In the genomic region with DNA sequence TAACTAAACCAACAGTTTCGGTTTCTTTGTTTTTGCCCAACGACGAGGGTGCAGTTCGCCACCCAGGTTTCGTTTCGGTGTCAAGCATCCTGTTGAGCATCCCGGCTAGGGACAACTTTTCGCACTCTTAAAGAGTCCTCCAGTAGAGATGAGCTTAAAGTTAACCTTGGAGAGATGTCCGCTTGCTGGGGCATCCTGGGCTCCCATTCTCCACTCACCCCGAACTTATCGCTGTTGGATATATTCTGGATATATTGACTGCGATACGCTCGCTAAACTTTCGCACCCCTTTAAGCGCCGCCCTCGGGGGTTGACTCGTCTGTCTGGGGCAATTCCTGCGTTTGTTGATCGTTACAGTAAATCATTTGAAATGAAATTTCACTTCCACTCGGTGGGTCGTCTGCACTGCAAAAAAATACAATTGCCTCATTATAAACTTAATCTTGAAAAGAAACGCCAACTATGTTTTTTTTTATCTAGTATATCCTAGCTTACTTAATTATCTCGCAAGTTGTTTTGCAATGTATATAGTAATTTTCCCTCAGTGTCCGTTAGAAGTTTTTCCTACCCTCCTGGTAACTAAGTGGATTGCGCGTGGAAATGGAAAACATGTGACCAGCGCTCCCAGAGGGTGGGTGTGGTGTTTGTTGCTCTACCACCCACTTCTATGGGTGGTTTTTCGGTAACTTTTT, we compare ENCODE assay signal across 1 fruit fly cellular context.
A peak's percentile ranks its signal among the peaks of the same experiment; 100 is the strongest.
TF ChIP-seq lines count a peak whose summit lies in the region.

No protein-coding gene starts in this region.

TF ChIP-seq in whole organism, embryonic, 481 proteins besides CTCF, POLR2A, EP300 and RAD21 (continued from another document and continues in another):
- TF ChIP-seq pros (GFP tag; optimal IDR thresholded peaks at IDR 0.05; lab: Kevin White, UChicago) (peak; percentile 89), otp (GFP tag; IDR thresholded peaks at IDR 0.05; lab: Robert Waterston, UW) (peak; percentile 75), HLHmδ (GFP tag; optimal IDR thresholded peaks at IDR 0.05; lab: Kevin White, UChicago) (no peak), Stat92E (GFP tag; optimal IDR thresholded peaks at IDR 0.05; lab: Kevin White, UChicago) (no peak), NC2α (GFP tag; optimal IDR thresholded peaks at IDR 0.05; lab: Kevin White, UChicago) (peak; percentile 73), dpn (GFP tag; optimal IDR thresholded peaks at IDR 0.05; lab: Kevin White, UChicago) (peak; percentile 74 to 77), CG17802 (tag; optimal IDR thresholded peaks at IDR 0.05; lab: Kevin White, UChicago) (peak; percentile 15), Camta (GFP tag; optimal IDR thresholded peaks at IDR 0.05; lab: Kevin White, UChicago) (peak; percentile 70), nerfin-2 (GFP tag; IDR thresholded peaks at IDR 0.05; lab: Robert Waterston, UW; ENCODE audit: partially characterized antibody) (no peak), D19A (tag; optimal IDR thresholded peaks at IDR 0.05; lab: Kevin White, UChicago) (peak; percentile 36), CG3065 (GFP tag; optimal IDR thresholded peaks at IDR 0.05; lab: Kevin White, UChicago) (no peak), h (optimal IDR thresholded peaks at IDR 0.05; lab: Kevin White, UChicago) (no peak), eyg (GFP tag; optimal IDR thresholded peaks at IDR 0.05; lab: Kevin White, UChicago) (peak; percentile 73), her (GFP tag; optimal IDR thresholded peaks at IDR 0.05; lab: Kevin White, UChicago) (peak; percentile 62), dmrt99B (tag; optimal IDR thresholded peaks at IDR 0.05; lab: Kevin White, UChicago) (peak; percentile 83), CG5953 (GFP tag; IDR thresholded peaks at IDR 0.05; lab: Robert Waterston, UW) (peak; percentile 64; the same call in 1 of the 2 replicates), CG5180 (GFP tag; optimal IDR thresholded peaks at IDR 0.05; lab: Kevin White, UChicago) (peak; percentile 16), tup (GFP tag; optimal IDR thresholded peaks at IDR 0.05; lab: Kevin White, UChicago) (peak; percentile 65), Rfx (GFP tag; IDR thresholded peaks at IDR 0.05; lab: Robert Waterston, UW) (peak; percentile 85), CG34376 (GFP tag; optimal IDR thresholded peaks at IDR 0.05; lab: Kevin White, UChicago) (peak; percentile 46), Dp (GFP tag; optimal IDR thresholded peaks at IDR 0.05; lab: Kevin White, UChicago) (no peak), Hr3 (GFP tag; optimal IDR thresholded peaks at IDR 0.05; lab: Kevin White, UChicago) (peak; percentile 76), btn (GFP tag; optimal IDR thresholded peaks at IDR 0.05; lab: Kevin White, UChicago) (peak; percentile 79), corto (GFP tag; optimal IDR thresholded peaks at IDR 0.05; lab: Kevin White, UChicago) (no peak), CG17359 (tag; optimal IDR thresholded peaks at IDR 0.05; lab: Kevin White, UChicago) (peak; percentile 89), wdn (GFP tag; IDR thresholded peaks at IDR 0.05; lab: Robert Waterston, UW) (peak; percentile 66), sd (tag; optimal IDR thresholded peaks at IDR 0.05; lab: Kevin White, UChicago) (peak; percentile 63), run (tag; optimal IDR thresholded peaks at IDR 0.05; lab: Kevin White, UChicago) (peak; percentile 61), CG11696 (GFP tag; IDR thresholded peaks at IDR 0.05; lab: Robert Waterston, UW) (peak; percentile 76), ems (GFP tag; optimal IDR thresholded peaks at IDR 0.05; lab: Kevin White, UChicago) (peak; percentile 82), CkIIα-i1 (GFP tag; IDR thresholded peaks at IDR 0.05; lab: Robert Waterston, UW) (no peak), chn (GFP tag; optimal IDR thresholded peaks at IDR 0.05; lab: Kevin White, UChicago) (peak; percentile 70), crp (GFP tag; optimal IDR thresholded peaks at IDR 0.05; lab: Kevin White, UChicago) (peak in 1 of 2 experiments; percentile 34), NK7.1 (GFP tag; optimal IDR thresholded peaks at IDR 0.05; lab: Kevin White, UChicago) (peak; percentile 76), CG6683 (GFP tag; optimal IDR thresholded peaks at IDR 0.05; lab: Kevin White, UChicago) (peak; percentile 66), CG10959 (GFP tag; IDR thresholded peaks at IDR 0.05; lab: Robert Waterston, UW) (peak; percentile 59), sens-2 (GFP tag; IDR thresholded peaks at IDR 0.05; lab: Robert Waterston, UW) (peak; percentile 56; the same call in 1 of the 2 replicates), NfI (GFP tag; optimal IDR thresholded peaks at IDR 0.05; lab: Kevin White, UChicago) (peak; percentile 76), CG4730 (GFP tag; IDR thresholded peaks at IDR 0.05; lab: Robert Waterston, UW) (peak; percentile 63; the same call in 1 of the 2 replicates), CG5245 (GFP tag; optimal IDR thresholded peaks at IDR 0.05; lab: Kevin White, UChicago) (peak; percentile 27), CG4617 (GFP tag; optimal IDR thresholded peaks at IDR 0.05; lab: Kevin White, UChicago; ENCODE audit: borderline replicate concordance) (no peak), Ptx1 (GFP tag; IDR thresholded peaks at IDR 0.05; lab: Robert Waterston, UW) (peak; percentile 88), CG16815 (GFP tag; optimal IDR thresholded peaks at IDR 0.05; lab: Kevin White, UChicago) (peak; percentile 45), CG15696 (tag; optimal IDR thresholded peaks at IDR 0.05; lab: Kevin White, UChicago) (peak; percentile 45), Spps (tag; optimal IDR thresholded peaks at IDR 0.05; lab: Kevin White, UChicago) (peak; percentile 52), fd64A (GFP tag; optimal IDR thresholded peaks at IDR 0.05; lab: Kevin White, UChicago) (no peak), cad (GFP tag; optimal IDR thresholded peaks at IDR 0.05; lab: Kevin White, UChicago) (no peak), luna (GFP tag; optimal IDR thresholded peaks at IDR 0.05; lab: Kevin White, UChicago) (no peak), esg (GFP tag; conservative IDR thresholded peaks at IDR 0.05; lab: Robert Waterston, UW) (peak; percentile 76), CG2712 (tag; optimal IDR thresholded peaks at IDR 0.05; lab: Kevin White, UChicago) (peak; percentile 85), CG15073 (GFP tag; optimal IDR thresholded peaks at IDR 0.05; lab: Kevin White, UChicago) (no peak), CG11093 (GFP tag; IDR thresholded peaks at IDR 0.05; lab: Robert Waterston, UW) (peak; percentile 67), hb (GFP tag; IDR thresholded peaks at IDR 0.05; lab: Robert Waterston, UW; ENCODE audit: partially characterized antibody) (no peak), Blimp-1 (GFP tag; optimal IDR thresholded peaks at IDR 0.05; lab: Kevin White, UChicago) (peak; percentile 67), CG17912 (GFP tag; optimal IDR thresholded peaks at IDR 0.05; lab: Kevin White, UChicago) (no peak), Atf3 (GFP tag; optimal IDR thresholded peaks at IDR 0.05; lab: Kevin White, UChicago) (peak; percentile 63), CG16863 (GFP tag; optimal IDR thresholded peaks at IDR 0.05; lab: Kevin White, UChicago) (peak; percentile 80), CG17612 (GFP tag; IDR thresholded peaks at IDR 0.05; lab: Robert Waterston, UW) (0 out of 2 replicates have a peak, but pooled peaks have one; percentile 16), lilli (GFP tag; optimal IDR thresholded peaks at IDR 0.05; lab: Kevin White, UChicago) (peak; percentile 80), CG8089 (GFP tag; optimal IDR thresholded peaks at IDR 0.05; lab: Kevin White, UChicago) (peak; percentile 53), gsb (GFP tag; IDR thresholded peaks at IDR 0.05; lab: Robert Waterston, UW) (peak; percentile 66; the same call in 1 of the 2 replicates), salm (tag; optimal IDR thresholded peaks at IDR 0.05; lab: Kevin White, UChicago) (peak; percentile 60), CG17568 (GFP tag; optimal IDR thresholded peaks at IDR 0.05; lab: Kevin White, UChicago) (peak; percentile 65), CG11398 (GFP tag; optimal IDR thresholded peaks at IDR 0.05; lab: Kevin White, UChicago) (peak; percentile 70), gt (GFP tag; IDR thresholded peaks at IDR 0.05; lab: Robert Waterston, UW) (0 out of 2 replicates have a peak, but pooled peaks have one; percentile 42), MESR4 (GFP tag; optimal IDR thresholded peaks at IDR 0.05; lab: Kevin White, UChicago) (peak; percentile 7), Hand (GFP tag; optimal IDR thresholded peaks at IDR 0.05; lab: Kevin White, UChicago) (peak; percentile 72), CG6654 (GFP tag; optimal IDR thresholded peaks at IDR 0.05; lab: Kevin White, UChicago) (no peak), nau (GFP tag; optimal IDR thresholded peaks at IDR 0.05; lab: Kevin White, UChicago) (peak; percentile 53), Bteb2 (GFP tag; optimal IDR thresholded peaks at IDR 0.05; lab: Kevin White, UChicago) (peak; percentile 71), ab (GFP tag; optimal IDR thresholded peaks at IDR 0.05; lab: Kevin White, UChicago) (no peak), CG3281 (GFP tag; optimal IDR thresholded peaks at IDR 0.05; lab: Kevin White, UChicago) (peak; percentile 69), CG10543 (GFP tag; optimal IDR thresholded peaks at IDR 0.05; lab: Kevin White, UChicago) (peak; percentile 60), Taf1 (GFP tag; IDR thresholded peaks at IDR 0.05; lab: Robert Waterston, UW) (peak; percentile 51; the same call in 1 of the 2 replicates), HLH54F (GFP tag; optimal IDR thresholded peaks at IDR 0.05; lab: Kevin White, UChicago) (peak; percentile 69), Ssrp (tag; optimal IDR thresholded peaks at IDR 0.05; lab: Kevin White, UChicago) (peak; percentile 70), scrt (GFP tag; optimal IDR thresholded peaks at IDR 0.05; lab: Kevin White, UChicago) (peak; percentile 78), jumu (GFP tag; optimal IDR thresholded peaks at IDR 0.05; lab: Kevin White, UChicago) (peak; percentile 79), ewg (GFP tag; optimal IDR thresholded peaks at IDR 0.05; lab: Kevin White, UChicago) (peak; percentile 78), CG3847 (GFP tag; IDR thresholded peaks at IDR 0.05; lab: Robert Waterston, UW) (peak; percentile 71), seq (GFP tag; IDR thresholded peaks at IDR 0.05; lab: Robert Waterston, UW) (peak; percentile 89), CG33213 (GFP tag; optimal IDR thresholded peaks at IDR 0.05; lab: Kevin White, UChicago) (peak; percentile 62), gcm (GFP tag; optimal IDR thresholded peaks at IDR 0.05; lab: Kevin White, UChicago) (peak; percentile 75), CG6689 (GFP tag; IDR thresholded peaks at IDR 0.05; lab: Robert Waterston, UW) (peak; percentile 82), CG2678 (tag; optimal IDR thresholded peaks at IDR 0.05; lab: Kevin White, UChicago) (peak; percentile 90), Sox102F (GFP tag; optimal IDR thresholded peaks at IDR 0.05; lab: Kevin White, UChicago) (peak; percentile 83), Poxn (GFP tag; IDR thresholded peaks at IDR 0.05; lab: Robert Waterston, UW) (no peak), Ada2b (GFP tag; IDR thresholded peaks at IDR 0.05; lab: Robert Waterston, UW) (peak; percentile 64), chm (GFP tag; IDR thresholded peaks at IDR 0.05; lab: Robert Waterston, UW) (peak; percentile 69), Xrp1 (GFP tag; IDR thresholded peaks at IDR 0.05; lab: Robert Waterston, UW) (peak; percentile 93), CG31441 (GFP tag; IDR thresholded peaks at IDR 0.05; lab: Robert Waterston, UW) (peak; percentile 86), wek (GFP tag; optimal IDR thresholded peaks at IDR 0.05; lab: Kevin White, UChicago) (peak; percentile 35), CG3838 (GFP tag; optimal IDR thresholded peaks at IDR 0.05; lab: Kevin White, UChicago) (no peak), Aef1 (GFP tag; IDR thresholded peaks at IDR 0.05; lab: Robert Waterston, UW) (peak; percentile 76), CG2120 (GFP tag; optimal IDR thresholded peaks at IDR 0.05; lab: Kevin White, UChicago) (peak; percentile 85), en (GFP tag; optimal IDR thresholded peaks at IDR 0.05; lab: Kevin White, UChicago) (peak; percentile 62), oc (tag; optimal IDR thresholded peaks at IDR 0.05; lab: Kevin White, UChicago) (peak; percentile 82), sc (optimal IDR thresholded peaks at IDR 0.05; lab: Kevin White, UChicago) (no peak), sc (GFP tag; optimal IDR thresholded peaks at IDR 0.05; lab: Kevin White, UChicago) (peak; percentile 56), CG3995 (GFP tag; optimal IDR thresholded peaks at IDR 0.05; lab: Kevin White, UChicago) (no peak), usp (GFP tag; optimal IDR thresholded peaks at IDR 0.05; lab: Kevin White, UChicago) (no peak), Rx (GFP tag; IDR thresholded peaks at IDR 0.05; lab: Robert Waterston, UW) (peak; percentile 78), dysf (GFP tag; IDR thresholded peaks at IDR 0.05; lab: Robert Waterston, UW) (peak; percentile 87), CG11085 (GFP tag; IDR thresholded peaks at IDR 0.05; lab: Robert Waterston, UW) (peak; percentile 71; the same call in 1 of the 2 replicates), CG11504 (tag; optimal IDR thresholded peaks at IDR 0.05; lab: Kevin White, UChicago) (peak; percentile 69), CG13123 (GFP tag; optimal IDR thresholded peaks at IDR 0.05; lab: Kevin White, UChicago) (peak; percentile 17), CG4404 (GFP tag; IDR thresholded peaks at IDR 0.05; lab: Robert Waterston, UW) (peak; percentile 68), CG30403 (GFP tag; optimal IDR thresholded peaks at IDR 0.05; lab: Kevin White, UChicago) (peak; percentile 78), Myb (GFP tag; optimal IDR thresholded peaks at IDR 0.05; lab: Kevin White, UChicago) (peak; percentile 60), org-1 (GFP tag; optimal IDR thresholded peaks at IDR 0.05; lab: Kevin White, UChicago) (peak; percentile 81), ATbp (GFP tag; optimal IDR thresholded peaks at IDR 0.05; lab: Kevin White, UChicago) (peak; percentile 86), CG18476 (GFP tag; optimal IDR thresholded peaks at IDR 0.05; lab: Kevin White, UChicago) (peak; percentile 60), bbx (GFP tag; IDR thresholded peaks at IDR 0.05; lab: Robert Waterston, UW; ENCODE audit: partially characterized antibody) (no peak), grn (GFP tag; optimal IDR thresholded peaks at IDR 0.05; lab: Kevin White, UChicago) (no peak), cas (GFP tag; IDR thresholded peaks at IDR 0.05; lab: Robert Waterston, UW) (0 out of 2 replicates have a peak, but pooled peaks have one; percentile 14), CG7357 (GFP tag; IDR thresholded peaks at IDR 0.05; lab: Robert Waterston, UW) (peak; percentile 76; the same call in 2 of the 3 replicates), Bdp1 (GFP tag; optimal IDR thresholded peaks at IDR 0.05; lab: Kevin White, UChicago) (peak; percentile 64), ac (GFP tag; optimal IDR thresholded peaks at IDR 0.05; lab: Kevin White, UChicago) (no peak), danr (GFP tag; IDR thresholded peaks at IDR 0.05; lab: Robert Waterston, UW) (peak; percentile 71; the same call in 1 of the 2 replicates), emc (GFP tag; optimal IDR thresholded peaks at IDR 0.05; lab: Kevin White, UChicago) (peak; percentile 56), Vsx1 (GFP tag; optimal IDR thresholded peaks at IDR 0.05; lab: Kevin White, UChicago) (peak; percentile 53), nerfin-1 (tag; optimal IDR thresholded peaks at IDR 0.05; lab: Kevin White, UChicago) (peak; percentile 79)
